Fruit fly (Drosophila melanogaster) whole organism, adult: ENCODE data around the gene Sptr.

Experiments used
- CG11617 ChIP-seq: fragments of 200-800 bp; sonication (Bioruptor generic); optimal IDR thresholded peaks from 2 replicates; lab custom pipeline; 2017; ENCODE audit warnings: mild to moderate bottlenecking, missing biosample characterization, missing genetic modification reagents, missing genetic modification characterization
- CG12768 ChIP-seq: fragments of 200-800 bp; sonication (Bioruptor generic); optimal IDR thresholded peaks from 2 replicates; lab custom pipeline; 2017; ENCODE audit warnings: missing biosample characterization, missing genetic modification characterization, mild to moderate bottlenecking, moderate library complexity, missing genetic modification reagents
- CG1620 ChIP-seq: fragments of 200-800 bp; sonication (Bioruptor generic); optimal IDR thresholded peaks from 2 replicates; lab custom pipeline; 2016; ENCODE audit warnings: missing biosample characterization, missing genetic modification characterization
- CG33017 ChIP-seq: fragments of 200-800 bp; sonication (Bioruptor generic); optimal IDR thresholded peaks from 2 replicates; lab custom pipeline; 2018; ENCODE audit warnings: missing biosample characterization, mild to moderate bottlenecking, missing genetic modification characterization, moderate library complexity
- CG7101 ChIP-seq: fragments of 200-800 bp; sonication (Bioruptor generic); optimal IDR thresholded peaks from 2 replicates; lab custom pipeline; 2018; ENCODE audit warnings: missing biosample characterization, mild to moderate bottlenecking, missing genetic modification characterization, moderate library complexity
- Clk ChIP-seq: fragments of 200-800 bp; sonication (Bioruptor generic); optimal IDR thresholded peaks from 2 replicates; lab custom pipeline; 2017; ENCODE audit warnings: missing biosample characterization, missing genetic modification characterization
- Crg-1 ChIP-seq: fragments of 200-800 bp; sonication (Bioruptor generic); optimal IDR thresholded peaks from 2 replicates; lab custom pipeline; 2016; ENCODE audit warnings: missing biosample characterization, missing genetic modification characterization
- bab1 ChIP-seq: fragments of 200-800 bp; sonication (Bioruptor generic); optimal IDR thresholded peaks from 3 replicates; lab custom pipeline; 2019; ENCODE audit warnings: missing biosample characterization, mild to moderate bottlenecking, missing genetic modification characterization, moderate library complexity
- cnc ChIP-seq, 2 experiments: fragments of >200 bp; optimal IDR thresholded peaks; 2 replicates each; lab custom pipeline; 2017
- kay ChIP-seq: fragments of 200-800 bp; sonication (Bioruptor generic); peaks from one replicate; lab custom pipeline; 2016; ENCODE audit warnings: missing biosample characterization, missing genetic modification characterization, borderline replicate concordance
- ovo ChIP-seq: fragments of 200-800 bp; sonication (Bioruptor generic); optimal IDR thresholded peaks from 2 replicates; lab custom pipeline; 2016; ENCODE audit warnings: missing biosample characterization, missing genetic modification characterization
- pad ChIP-seq: fragments of 200-800 bp; sonication (Bioruptor generic); optimal IDR thresholded peaks from 3 replicates; lab custom pipeline; 2017; ENCODE audit warnings: missing biosample characterization, missing genetic modification characterization, mild to moderate bottlenecking, moderate library complexity, missing genetic modification reagents

DNA sequence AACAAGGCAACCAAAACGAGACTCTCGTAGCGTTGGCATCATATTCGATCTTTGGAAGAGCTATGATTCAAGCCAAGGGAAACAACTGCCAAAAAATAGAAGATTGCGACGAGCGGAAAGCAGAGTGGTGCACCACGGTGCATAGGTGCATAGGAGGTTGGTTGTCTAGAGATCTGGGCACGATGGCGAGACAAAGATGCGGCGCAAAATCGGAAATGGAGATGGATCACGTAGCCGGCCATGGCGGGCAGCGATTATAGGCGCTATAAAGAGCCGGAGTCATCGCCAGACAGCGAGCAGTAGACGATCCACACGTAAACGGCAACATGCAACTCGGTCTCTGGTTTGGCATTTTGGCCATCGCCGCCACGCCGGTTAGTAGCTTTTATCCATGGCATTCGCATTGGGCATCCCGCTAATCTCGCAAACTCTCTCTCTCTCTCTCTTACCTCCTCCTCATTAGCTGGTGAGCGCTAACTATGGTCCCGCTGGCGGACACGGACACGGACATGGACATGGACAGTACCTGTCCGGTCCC, 14.9 kb upstream of the Sptr start, which contains the start of gene Cp36:
- no peak for TF ChIP-seq CG33017 (tag; lab: Kevin White, UChicago)
- TF ChIP-seq Crg-1 (GFP tag; lab: Kevin White, UChicago): peak; percentile 81
- no peak for TF ChIP-seq Clk (GFP tag; lab: Kevin White, UChicago)
- no peak for TF ChIP-seq pad (GFP tag; lab: Kevin White, UChicago)
- TF ChIP-seq CG12768: no peak
- TF ChIP-seq CG1620 (GFP tag; lab: Kevin White, UChicago): peak; percentile 65
- TF ChIP-seq cnc (optimal IDR thresholded peaks at IDR 0.05; lab: Kevin White, UChicago): no peak
- no peak for TF ChIP-seq kay (GFP tag; lab: Kevin White, UChicago)
- no peak for TF ChIP-seq CG11617
- TF ChIP-seq CG7101 (tag; lab: Kevin White, UChicago): no peak
- peak; percentile 94 for TF ChIP-seq bab1 (GFP tag; lab: Kevin White, UChicago)
- TF ChIP-seq ovo (GFP tag; lab: Kevin White, UChicago): no peak
